Fruit fly (Drosophila melanogaster): ENCODE results near the gene RpL30.

The RpL30 gene

dm6 chr2L:19002959-19003371 is 6.1 kb downstream of the RpL30 start, which contains the start of gene CG31793 (continued):
- TF ChIP-seq CG8290 (GFP tag; optimal IDR thresholded peaks at IDR 0.05) (no peak), CG8290 (tag; optimal IDR thresholded peaks at IDR 0.05) (peak in 1 of 2 experiments; percentile 59), Rfx (GFP tag; IDR thresholded peaks at IDR 0.05) (peak; percentile 46; the same call in 1 of the 2 replicates), CG17385 (GFP tag; optimal IDR thresholded peaks at IDR 0.05) (peak; percentile 57), corto (GFP tag; optimal IDR thresholded peaks at IDR 0.05) (no peak), CG12391 (tag; optimal IDR thresholded peaks at IDR 0.05) (peak; percentile 59), CG18262 (tag; optimal IDR thresholded peaks at IDR 0.05) (peak; percentile 57), dimm (GFP tag; IDR thresholded peaks at IDR 0.05) (no peak), kah (GFP tag; optimal IDR thresholded peaks at IDR 0.05) (no peak), CG7357 (GFP tag; IDR thresholded peaks at IDR 0.05) (no peak), CG10979 (tag; optimal IDR thresholded peaks at IDR 0.05) (no peak), trh (GFP tag; optimal IDR thresholded peaks at IDR 0.05) (no peak), bbx (GFP tag; IDR thresholded peaks at IDR 0.05; ENCODE audit: partially characterized antibody) (peak; percentile 33; the same call in 1 of the 2 replicates), Dip3 (GFP tag; optimal IDR thresholded peaks at IDR 0.05) (no peak), CG2116 (GFP tag; optimal IDR thresholded peaks at IDR 0.05) (peak; percentile 1), kni (GFP tag; optimal IDR thresholded peaks at IDR 0.05) (no peak), CG11696 (GFP tag; IDR thresholded peaks at IDR 0.05) (0 out of 2 replicates have a peak, but pooled peaks have one; percentile 27), ab (GFP tag; optimal IDR thresholded peaks at IDR 0.05) (no peak), Doc3 (GFP tag; IDR thresholded peaks at IDR 0.05; ENCODE audit: partially characterized antibody) (no peak), CG18476 (GFP tag; optimal IDR thresholded peaks at IDR 0.05) (no peak), CG15514 (GFP tag; optimal IDR thresholded peaks at IDR 0.05) (peak; percentile 59), Dad (GFP tag; optimal IDR thresholded peaks at IDR 0.05) (no peak), br (optimal IDR thresholded peaks at IDR 0.05) (no peak), CG2202 (tag; optimal IDR thresholded peaks at IDR 0.05) (no peak), CG1602 (GFP tag; optimal IDR thresholded peaks at IDR 0.05) (peak; percentile 3), CG12659 (GFP tag; optimal IDR thresholded peaks at IDR 0.05) (peak; percentile 65), mld (GFP tag; IDR thresholded peaks at IDR 0.05; ENCODE audit: partially characterized antibody) (no peak), CG11504 (tag; optimal IDR thresholded peaks at IDR 0.05) (peak; percentile 68), unpg (GFP tag; optimal IDR thresholded peaks at IDR 0.05) (peak; percentile 70), dpn (GFP tag; optimal IDR thresholded peaks at IDR 0.05) (peak in 1 of 2 experiments; percentile 32), CG1832 (GFP tag; optimal IDR thresholded peaks at IDR 0.05) (no peak), CG14441 (GFP tag; IDR thresholded peaks at IDR 0.05) (no peak), CG17186 (GFP tag; optimal IDR thresholded peaks at IDR 0.05) (no peak), ftz-f1 (GFP tag; optimal IDR thresholded peaks at IDR 0.05) (peak; percentile 83), CG17359 (tag; optimal IDR thresholded peaks at IDR 0.05) (peak; percentile 52), chinmo (GFP tag; IDR thresholded peaks at IDR 0.05; ENCODE audit: partially characterized antibody) (peak; percentile 65; the same call in 2 of the 4 replicates), CG17829 (tag; optimal IDR thresholded peaks at IDR 0.05) (peak; percentile 46), Hr3 (GFP tag; optimal IDR thresholded peaks at IDR 0.05) (peak; percentile 24), CG11085 (GFP tag; IDR thresholded peaks at IDR 0.05) (peak; percentile 27; the same call in 1 of the 2 replicates), fu2 (GFP tag; optimal IDR thresholded peaks at IDR 0.05) (no peak), vvl (GFP tag; IDR thresholded peaks at IDR 0.05) (peak; percentile 49), CG9932 (GFP tag; IDR thresholded peaks at IDR 0.05) (peak; percentile 56), CG31441 (GFP tag; IDR thresholded peaks at IDR 0.05) (peak; percentile 68), YL-1 (GFP tag; optimal IDR thresholded peaks at IDR 0.05) (no peak), Ets97D (GFP tag; optimal IDR thresholded peaks at IDR 0.05) (no peak), tx (GFP tag; optimal IDR thresholded peaks at IDR 0.05) (no peak), sd (tag; optimal IDR thresholded peaks at IDR 0.05) (peak; percentile 34), gsb-n (tag; optimal IDR thresholded peaks at IDR 0.05) (no peak), CG43689 (GFP tag; IDR thresholded peaks at IDR 0.05) (no peak), CG11093 (GFP tag; IDR thresholded peaks at IDR 0.05) (no peak), Fer1 (GFP tag; optimal IDR thresholded peaks at IDR 0.05) (peak; percentile 65)

All from whole organism, embryonic.